Fruit fly (Drosophila melanogaster): ENCODE results near the gene CG31465.

Gene CG31465

dm6 chr3R:21864484-21864883, 16.1 kb upstream of the CG31465 start:
- TF ChIP-seq Myc (optimal IDR thresholded peaks at IDR 0.05) (no peak), insv (optimal IDR thresholded peaks at IDR 0.05) (no peak), h (optimal IDR thresholded peaks at IDR 0.05) (no peak), psq (optimal IDR thresholded peaks at IDR 0.05) (no peak), Sin3A (optimal IDR thresholded peaks at IDR 0.05) (no peak), ttk (optimal IDR thresholded peaks at IDR 0.05) (no peak)

DNA sequence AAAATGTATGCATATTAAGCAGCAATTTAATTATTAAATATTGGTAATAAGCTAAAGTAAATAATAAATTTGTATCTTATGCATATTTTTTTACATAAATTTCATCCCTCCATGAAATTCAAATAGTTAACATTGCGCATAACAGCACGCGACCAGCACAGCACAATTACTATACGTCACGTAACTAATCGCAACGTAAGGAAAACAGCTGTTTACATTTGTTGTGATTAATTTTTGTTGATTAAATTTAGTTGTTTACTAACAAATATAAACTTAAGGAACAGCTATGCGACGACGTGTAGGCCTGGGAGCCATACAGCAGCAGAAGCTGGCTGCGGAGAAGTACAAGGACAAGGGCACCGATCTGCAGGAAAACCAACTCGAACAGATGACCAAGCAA, 15.6 kb upstream of the CG31465 start, which contains the start of gene lsn:
Gene lsn, plus strand, starts transcription at position 177 of the 400 bp plus-strand sequence.
- TF ChIP-seq psq (optimal IDR thresholded peaks at IDR 0.05) (no peak), Sin3A (optimal IDR thresholded peaks at IDR 0.05) (no peak), ttk (optimal IDR thresholded peaks at IDR 0.05) (no peak), Myc (optimal IDR thresholded peaks at IDR 0.05) (no peak), h (optimal IDR thresholded peaks at IDR 0.05) (no peak), insv (optimal IDR thresholded peaks at IDR 0.05) (no peak)

DNA sequence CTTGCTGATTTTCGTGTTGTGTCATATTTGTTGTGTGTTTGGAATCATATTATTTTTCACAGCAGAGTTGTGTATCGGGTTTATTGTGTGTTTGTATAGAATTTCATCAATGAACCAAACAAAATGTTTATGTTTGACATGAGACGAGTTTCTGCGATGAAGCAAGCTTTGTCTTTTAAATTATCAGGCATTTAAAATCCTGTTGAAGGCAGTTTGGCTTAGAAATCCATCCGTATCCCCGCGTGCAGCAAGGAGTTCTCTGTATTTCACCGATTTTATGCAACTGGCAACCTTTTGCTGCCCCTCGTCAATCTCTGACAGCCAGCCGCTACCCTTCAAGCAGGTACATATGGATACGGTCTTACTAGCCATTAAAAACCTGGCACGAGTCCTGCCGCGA, 12.8 kb upstream of the CG31465 start, which contains the start of the genes CG6569 and Cby:
Gene CG6569, minus strand, starts transcription at position 101 of the 400 bp plus-strand sequence.
Gene Cby, plus strand, starts transcription at position 185 of the 400 bp plus-strand sequence.
- no peak for TF ChIP-seq Myc (optimal IDR thresholded peaks at IDR 0.05)
- TF ChIP-seq psq (optimal IDR thresholded peaks at IDR 0.05) = no peak
- no peak for TF ChIP-seq ttk (optimal IDR thresholded peaks at IDR 0.05)
- no peak for TF ChIP-seq Sin3A (optimal IDR thresholded peaks at IDR 0.05)
- no peak for TF ChIP-seq h (optimal IDR thresholded peaks at IDR 0.05)
- no peak for TF ChIP-seq insv (optimal IDR thresholded peaks at IDR 0.05)

DNA sequence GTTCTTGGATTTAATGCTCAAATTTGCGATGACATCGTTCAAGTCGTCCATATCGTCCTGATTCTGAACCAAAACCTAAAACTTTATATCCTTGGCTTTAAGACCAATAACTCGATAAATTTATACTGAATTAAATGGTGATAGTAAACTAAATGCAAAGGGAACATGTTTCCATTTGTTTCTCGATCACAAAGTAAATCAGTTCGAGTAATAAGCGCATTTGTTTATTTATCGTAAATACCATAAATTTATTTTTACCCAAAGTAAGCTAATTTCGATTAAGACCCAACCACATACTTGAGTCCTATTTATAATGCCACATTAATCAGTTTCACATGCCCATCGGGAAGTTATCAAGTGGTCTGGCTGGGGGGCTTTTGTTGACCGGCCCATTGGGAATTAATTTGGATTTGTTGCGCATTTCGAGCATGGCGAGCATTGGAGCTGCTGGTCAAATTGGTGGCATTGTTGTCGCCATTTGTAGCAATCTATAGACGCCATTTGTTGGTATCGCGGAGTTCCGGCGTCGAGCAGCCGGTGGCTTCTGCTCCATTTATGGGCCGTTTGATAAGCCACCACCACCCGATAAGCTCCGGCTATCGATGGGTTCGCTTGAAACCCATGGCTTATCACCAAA, 11.0 kb upstream of the CG31465 start, which contains the start of gene CG31174:
Gene CG31174, minus strand, starts transcription at position 51 of the 637 bp plus-strand sequence.
- TF ChIP-seq ttk (optimal IDR thresholded peaks at IDR 0.05) (no peak), h (optimal IDR thresholded peaks at IDR 0.05) (no peak), Myc (optimal IDR thresholded peaks at IDR 0.05) (no peak), psq (optimal IDR thresholded peaks at IDR 0.05) (no peak), Sin3A (optimal IDR thresholded peaks at IDR 0.05) (no peak), insv (optimal IDR thresholded peaks at IDR 0.05) (no peak)

dm6 chr3R:21870158-21870971, 10.2 kb upstream of the CG31465 start, which contains the start of gene CG31431:
Gene CG31431, plus strand, starts transcription at chr3R:21870681.
- TF ChIP-seq h (optimal IDR thresholded peaks at IDR 0.05) (no peak), insv (optimal IDR thresholded peaks at IDR 0.05) (no peak), Sin3A (optimal IDR thresholded peaks at IDR 0.05) (no peak), psq (optimal IDR thresholded peaks at IDR 0.05) (no peak), ttk (optimal IDR thresholded peaks at IDR 0.05) (no peak), Myc (optimal IDR thresholded peaks at IDR 0.05) (no peak)

- TF ChIP-seq Sin3A (optimal IDR thresholded peaks at IDR 0.05) = no peak
- no peak for TF ChIP-seq h (optimal IDR thresholded peaks at IDR 0.05)
- TF ChIP-seq Myc (optimal IDR thresholded peaks at IDR 0.05) = no peak
- TF ChIP-seq psq (optimal IDR thresholded peaks at IDR 0.05) = no peak
- no peak for TF ChIP-seq insv (optimal IDR thresholded peaks at IDR 0.05)
- no peak for TF ChIP-seq ttk (optimal IDR thresholded peaks at IDR 0.05)
Measured at dm6 chr3R:21871348-21871940, 9.2 kb upstream of the CG31465 start.

- TF ChIP-seq Sin3A (optimal IDR thresholded peaks at IDR 0.05) (no peak), ttk (optimal IDR thresholded peaks at IDR 0.05) (no peak), Myc (optimal IDR thresholded peaks at IDR 0.05) (no peak), insv (optimal IDR thresholded peaks at IDR 0.05) (no peak), psq (optimal IDR thresholded peaks at IDR 0.05) (no peak), h (optimal IDR thresholded peaks at IDR 0.05) (no peak)
Measured at dm6 chr3R:21873439-21873838, 7.2 kb upstream of the CG31465 start, which contains the start of gene CG31178. Gene CG31178, plus strand, starts transcription at chr3R:21873739.

DNA sequence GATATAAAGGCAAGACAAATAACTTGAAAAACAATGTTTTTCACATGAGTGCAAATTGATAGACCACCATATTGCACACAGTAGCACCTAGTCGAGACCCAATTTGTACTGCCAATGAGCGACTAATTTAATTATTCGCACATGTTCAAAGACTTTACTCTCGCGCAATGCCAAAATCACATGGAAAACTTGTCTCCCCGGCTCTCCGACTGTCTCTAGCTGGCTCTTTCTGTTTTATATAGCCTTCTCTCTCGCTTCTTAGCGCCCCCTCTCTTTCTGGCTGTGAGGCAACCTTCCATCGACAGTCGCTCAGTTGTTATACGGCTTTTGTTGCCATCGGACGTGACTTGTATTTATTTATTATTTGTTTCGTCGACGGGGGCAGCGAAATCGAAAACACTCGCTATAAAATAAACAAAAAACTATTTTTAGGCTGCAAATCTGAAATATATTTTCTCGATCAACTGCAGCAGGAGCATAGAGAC, 5.6 kb upstream of the CG31465 start, which contains the start of gene CG6656:
Gene CG6656, plus strand, starts transcription at position 312 of the 485 bp plus-strand sequence.
- TF ChIP-seq ttk (optimal IDR thresholded peaks at IDR 0.05) (no peak), Sin3A (optimal IDR thresholded peaks at IDR 0.05) (no peak), insv (optimal IDR thresholded peaks at IDR 0.05) (no peak), Myc (optimal IDR thresholded peaks at IDR 0.05) (no peak), psq (optimal IDR thresholded peaks at IDR 0.05) (no peak), h (optimal IDR thresholded peaks at IDR 0.05) (no peak)

dm6 chr3R:21877636-21878035, 3.0 kb upstream of the CG31465 start, which contains the start of gene P5CDh2:
Gene P5CDh2, plus strand, starts transcription at chr3R:21877936.
- no peak for TF ChIP-seq h (optimal IDR thresholded peaks at IDR 0.05)
- no peak for TF ChIP-seq Sin3A (optimal IDR thresholded peaks at IDR 0.05)
- TF ChIP-seq ttk (optimal IDR thresholded peaks at IDR 0.05) = no peak
- TF ChIP-seq psq (optimal IDR thresholded peaks at IDR 0.05) = no peak
- no peak for TF ChIP-seq Myc (optimal IDR thresholded peaks at IDR 0.05)
- TF ChIP-seq insv (optimal IDR thresholded peaks at IDR 0.05) = no peak

dm6 chr3R:21878473-21878872, 2.1 kb upstream of the CG31465 start, which contains the start of gene CG34148:
Gene CG34148, minus strand, starts transcription at chr3R:21878686.
- TF ChIP-seq h (optimal IDR thresholded peaks at IDR 0.05) = no peak
- TF ChIP-seq Sin3A (optimal IDR thresholded peaks at IDR 0.05) = no peak
- TF ChIP-seq Myc (optimal IDR thresholded peaks at IDR 0.05) = no peak
- TF ChIP-seq insv (optimal IDR thresholded peaks at IDR 0.05) = no peak
- TF ChIP-seq ttk (optimal IDR thresholded peaks at IDR 0.05) = no peak
- no peak for TF ChIP-seq psq (optimal IDR thresholded peaks at IDR 0.05)

- TF ChIP-seq Sin3A (optimal IDR thresholded peaks at IDR 0.05) (no peak), Myc (optimal IDR thresholded peaks at IDR 0.05) (no peak), psq (optimal IDR thresholded peaks at IDR 0.05) (no peak), insv (optimal IDR thresholded peaks at IDR 0.05) (no peak), ttk (optimal IDR thresholded peaks at IDR 0.05) (no peak), h (optimal IDR thresholded peaks at IDR 0.05) (no peak)
Measured at dm6 chr3R:21884354-21884753, 3.7 kb downstream of the CG31465 start, which contains the start of gene fit. Gene fit, minus strand, starts transcription at chr3R:21884454.
